Fruit fly (Drosophila melanogaster) whole organism, pupa: Measurements from ENCODE around the gene CG46520.
"Not testable (repeated sequence)": the region's sequence is repeated elsewhere in the genome, so short reads cannot be mapped to it uniquely, and the experiment has no call there.

ENCODE experiments used
- CG32121 ChIP-seq: fragments of 200-800 bp; sonication (Bioruptor generic); IDR thresholded peaks from 2 replicates; pipeline ENCODE4 v1.3.6; 2022; ENCODE audit warnings: missing biosample characterization, missing genetic modification characterization
- CG8301 ChIP-seq: fragments of 200-800 bp; sonication (Bioruptor generic); optimal IDR thresholded peaks from 2 replicates; lab custom pipeline; 2018; ENCODE audit warnings: missing biosample characterization, mild to moderate bottlenecking, missing genetic modification characterization
- Ets98B ChIP-seq: fragments of 200-800 bp; sonication (Bioruptor generic); IDR thresholded peaks from 2 replicates; pipeline ENCODE4 v1.3.6; 2022; ENCODE audit warnings: missing biosample characterization, missing genetic modification characterization
- fd96Ca ChIP-seq: fragments of 200-800 bp; sonication (Bioruptor generic); IDR thresholded peaks from 3 replicates; pipeline ENCODE4 v1.3.6; 2022; ENCODE audit warnings: missing biosample characterization, missing genetic modification characterization
- gl ChIP-seq: fragments of 200-800 bp; sonication (Bioruptor generic); optimal IDR thresholded peaks from 2 replicates; lab custom pipeline; 2018; ENCODE audit warnings: missing biosample characterization, mild to moderate bottlenecking, missing genetic modification characterization

Gene CG46520

dm6 chrX:22246300-22246699 is 9.9 kb downstream of the CG46520 start, which contains the start of gene CG46522:
Gene CG46522 (plus strand): TSS chrX:22246600.
- not testable (repeated sequence) for TF ChIP-seq gl; Ets98B; fd96Ca (GFP tag; lab: Robert Waterston, UW)

dm6 chrX:22251282-22251681 is 14.9 kb downstream of the CG46520 start, which contains the start of gene CG41562:
Gene CG41562 (plus strand): TSS chrX:22251582.
- TF ChIP-seq gl; CG8301 (tag; lab: Kevin White, UChicago); CG32121 (GFP tag; lab: Robert Waterston, UW): not testable (repeated sequence)
- TF ChIP-seq, all 21 proteins: peak for 0; not testable (repeated sequence) for 21
